Worm (Caenorhabditis elegans): Measurements from ENCODE around the gene mrpl-21.
A peak's percentile ranks its signal among the peaks of the same experiment; 100 is the strongest.

The mrpl-21 gene

ce11 chrIII:4272864-4273263 is 29.5 kb upstream of the mrpl-21 start:
- TF ChIP-seq W03F9.2 (tag; optimal IDR thresholded peaks at IDR 0.05) (no peak), him-1 (tag; optimal IDR thresholded peaks at IDR 0.05) (no peak), dao-5 (tag; optimal IDR thresholded peaks at IDR 0.05) (no peak)

ce11 chrIII:4271059-4271458 is 27.7 kb upstream of the mrpl-21 start:
- TF ChIP-seq him-1 (tag; optimal IDR thresholded peaks at IDR 0.05) (no peak), W03F9.2 (tag; optimal IDR thresholded peaks at IDR 0.05) (no peak), dao-5 (tag; optimal IDR thresholded peaks at IDR 0.05) (no peak)

- TF ChIP-seq dao-5 (tag; optimal IDR thresholded peaks at IDR 0.05) (no peak), W03F9.2 (tag; optimal IDR thresholded peaks at IDR 0.05) (peak; percentile 64)
Measured at ce11 chrIII:4269220-4269935, 26.0 kb upstream of the mrpl-21 start, which contains the start of the genes sftb-1 and R10E4.1. Gene sftb-1, minus strand, starts transcription at chrIII:4269270. Gene R10E4.1, plus strand, starts transcription at chrIII:4269743.

- TF ChIP-seq W03F9.2 (tag; optimal IDR thresholded peaks at IDR 0.05) (no peak), him-1 (tag; optimal IDR thresholded peaks at IDR 0.05) (no peak), dao-5 (tag; optimal IDR thresholded peaks at IDR 0.05) (no peak)
Measured at ce11 chrIII:4265892-4266291, 22.5 kb upstream of the mrpl-21 start.

- no peak for TF ChIP-seq dao-5 (tag; optimal IDR thresholded peaks at IDR 0.05)
- no peak for TF ChIP-seq W03F9.2 (tag; optimal IDR thresholded peaks at IDR 0.05)
- no peak for TF ChIP-seq him-1 (tag; optimal IDR thresholded peaks at IDR 0.05)
Measured at ce11 chrIII:4263048-4263447, 19.7 kb upstream of the mrpl-21 start, which contains the start of gene T08A11.1. Gene T08A11.1, minus strand, starts transcription at chrIII:4263148.

ce11 chrIII:4257896-4258295 is 14.5 kb upstream of the mrpl-21 start:
- TF ChIP-seq W03F9.2 (tag; optimal IDR thresholded peaks at IDR 0.05) (no peak), him-1 (tag; optimal IDR thresholded peaks at IDR 0.05) (no peak), dao-5 (tag; optimal IDR thresholded peaks at IDR 0.05) (no peak)

- TF ChIP-seq dao-5 (tag; optimal IDR thresholded peaks at IDR 0.05) (no peak), him-1 (tag; optimal IDR thresholded peaks at IDR 0.05) (no peak), W03F9.2 (tag; optimal IDR thresholded peaks at IDR 0.05) (no peak)
Measured at ce11 chrIII:4247571-4247970, 4.2 kb upstream of the mrpl-21 start, which contains the start of gene Y44F5A.1. Gene Y44F5A.1, minus strand, starts transcription at chrIII:4247671.

- TF ChIP-seq dao-5 (tag; optimal IDR thresholded peaks at IDR 0.05): no peak
- TF ChIP-seq him-1 (tag; optimal IDR thresholded peaks at IDR 0.05): no peak
- no peak for TF ChIP-seq W03F9.2 (tag; optimal IDR thresholded peaks at IDR 0.05)
Measured at ce11 chrIII:4244285-4244684, 924 bp upstream of the mrpl-21 start, which contains the start of gene zhit-2. Gene zhit-2, minus strand, starts transcription at chrIII:4244385.

- TF ChIP-seq him-1 (tag; optimal IDR thresholded peaks at IDR 0.05) (no peak), dao-5 (tag; optimal IDR thresholded peaks at IDR 0.05) (no peak), W03F9.2 (tag; optimal IDR thresholded peaks at IDR 0.05) (no peak)
Measured at ce11 chrIII:4242225-4242862, 1.0 kb downstream of the mrpl-21 start, which contains the start of gene F43C1.7. Gene F43C1.7, minus strand, starts transcription at chrIII:4242575.

ce11 chrIII:4241181-4241580 is 2.2 kb downstream of the mrpl-21 start:
- TF ChIP-seq dao-5 (tag; optimal IDR thresholded peaks at IDR 0.05) (no peak), W03F9.2 (tag; optimal IDR thresholded peaks at IDR 0.05) (no peak), him-1 (tag; optimal IDR thresholded peaks at IDR 0.05) (no peak)

ce11 chrIII:4240126-4240525 is 3.2 kb downstream of the mrpl-21 start:
- no peak for TF ChIP-seq him-1 (tag; optimal IDR thresholded peaks at IDR 0.05)
- TF ChIP-seq dao-5 (tag; optimal IDR thresholded peaks at IDR 0.05): no peak
- TF ChIP-seq W03F9.2 (tag; optimal IDR thresholded peaks at IDR 0.05): no peak

- TF ChIP-seq him-1 (tag; optimal IDR thresholded peaks at IDR 0.05) (peak; percentile 31), dao-5 (tag; optimal IDR thresholded peaks at IDR 0.05) (no peak), W03F9.2 (tag; optimal IDR thresholded peaks at IDR 0.05) (peak; percentile 68)
Measured at ce11 chrIII:4237660-4238059, 5.7 kb downstream of the mrpl-21 start.

ce11 chrIII:4236178-4236577 is 7.2 kb downstream of the mrpl-21 start:
- TF ChIP-seq dao-5 (tag; optimal IDR thresholded peaks at IDR 0.05) (no peak), him-1 (tag; optimal IDR thresholded peaks at IDR 0.05) (no peak)

- TF ChIP-seq him-1 (tag; optimal IDR thresholded peaks at IDR 0.05) (no peak), dao-5 (tag; optimal IDR thresholded peaks at IDR 0.05) (no peak), W03F9.2 (tag; optimal IDR thresholded peaks at IDR 0.05) (no peak)
Measured at ce11 chrIII:4234642-4235295, 8.6 kb downstream of the mrpl-21 start.

Measured in whole organism, L4/young adult.